Fruit fly (Drosophila melanogaster): ENCODE measurements around the gene CG8757.

Gene CG8757

dm6 chr3L:13865484-13865883 lies 23.4 kb upstream of the CG8757 start (continued):
- no peak for TF ChIP-seq jumu (GFP tag; optimal IDR thresholded peaks at IDR 0.05)
- peak; percentile 31 for TF ChIP-seq CG9727 (GFP tag; optimal IDR thresholded peaks at IDR 0.05)
- peak; percentile 69 for TF ChIP-seq Mes4 (GFP tag; optimal IDR thresholded peaks at IDR 0.05)
- TF ChIP-seq tll (GFP tag; optimal IDR thresholded peaks at IDR 0.05): peak in 1 of 2 experiments; percentile 57
- peak in 1 of 2 experiments; percentile 59 for TF ChIP-seq Hr78 (GFP tag; optimal IDR thresholded peaks at IDR 0.05)
- peak; percentile 63 for TF ChIP-seq CG15269 (tag; optimal IDR thresholded peaks at IDR 0.05)
- peak; percentile 94 for TF ChIP-seq ac (GFP tag; optimal IDR thresholded peaks at IDR 0.05)
- peak; percentile 87 for TF ChIP-seq CG8924 (tag; optimal IDR thresholded peaks at IDR 0.05)
- no peak for TF ChIP-seq Tbp (GFP tag; optimal IDR thresholded peaks at IDR 0.05)
- peak; percentile 28 for TF ChIP-seq Six4 (GFP tag; optimal IDR thresholded peaks at IDR 0.05)
- TF ChIP-seq CG43689 (GFP tag; IDR thresholded peaks at IDR 0.05): no peak
- peak; percentile 49 for TF ChIP-seq CG17385 (GFP tag; optimal IDR thresholded peaks at IDR 0.05)
- no peak for TF ChIP-seq CG16815 (GFP tag; optimal IDR thresholded peaks at IDR 0.05)
- no peak for TF ChIP-seq Ets65A (GFP tag)
- TF ChIP-seq CG10979 (tag; optimal IDR thresholded peaks at IDR 0.05): peak; percentile 71
- peak; percentile 24 for TF ChIP-seq cato (GFP tag; optimal IDR thresholded peaks at IDR 0.05; ENCODE audit: borderline replicate concordance)
- TF ChIP-seq hth (optimal IDR thresholded peaks at IDR 0.05): no peak
- TF ChIP-seq lola (GFP tag; optimal IDR thresholded peaks at IDR 0.05): peak in 1 of 3 experiments; percentile 75
- no peak for TF ChIP-seq ham (GFP tag; IDR thresholded peaks at IDR 0.05)
- TF ChIP-seq cwo (GFP tag; optimal IDR thresholded peaks at IDR 0.05): peak; percentile 28
- peak; percentile 46 for TF ChIP-seq BtbVII (GFP tag; optimal IDR thresholded peaks at IDR 0.05)
- no peak for TF ChIP-seq sima (GFP tag; optimal IDR thresholded peaks at IDR 0.05)
- TF ChIP-seq Myb (GFP tag; optimal IDR thresholded peaks at IDR 0.05): no peak
- TF ChIP-seq Med (GFP tag): peak; percentile 93
- TF ChIP-seq CG31365 (tag; optimal IDR thresholded peaks at IDR 0.05): peak; percentile 79
- peak; percentile 49 for TF ChIP-seq Max (GFP tag; optimal IDR thresholded peaks at IDR 0.05)
- TF ChIP-seq CG13624 (GFP tag; optimal IDR thresholded peaks at IDR 0.05): no peak
- TF ChIP-seq tup (GFP tag; optimal IDR thresholded peaks at IDR 0.05): peak; percentile 56
- peak; percentile 47 for TF ChIP-seq CG6654 (GFP tag; optimal IDR thresholded peaks at IDR 0.05)
- TF ChIP-seq CG4854 (GFP tag; optimal IDR thresholded peaks at IDR 0.05): peak; percentile 49
- peak; percentile 9 for TF ChIP-seq CG12942 (GFP tag; optimal IDR thresholded peaks at IDR 0.05)
- no peak for TF ChIP-seq CG7928 (GFP tag; optimal IDR thresholded peaks at IDR 0.05)
- no peak for TF ChIP-seq gsb (GFP tag; IDR thresholded peaks at IDR 0.05)
- TF ChIP-seq CG9215 (GFP tag; IDR thresholded peaks at IDR 0.05): no peak
- TF ChIP-seq CG34224 (GFP tag; IDR thresholded peaks at IDR 0.05; ENCODE audit: partially characterized antibody): no peak
- no peak for TF ChIP-seq CG6175 (GFP tag; IDR thresholded peaks at IDR 0.05)
- peak; percentile 51 for TF ChIP-seq CG10267 (tag; optimal IDR thresholded peaks at IDR 0.05)
- TF ChIP-seq schlank (tag; optimal IDR thresholded peaks at IDR 0.05): peak; percentile 4
- TF ChIP-seq CG8281 (tag; optimal IDR thresholded peaks at IDR 0.05): peak; percentile 63
- TF ChIP-seq CG7271 (tag; optimal IDR thresholded peaks at IDR 0.05): peak; percentile 92
- no peak for TF ChIP-seq CG9817 (tag; optimal IDR thresholded peaks at IDR 0.05)
- TF ChIP-seq mirr (GFP tag; optimal IDR thresholded peaks at IDR 0.05): no peak
- TF ChIP-seq MTF-1 (GFP tag; optimal IDR thresholded peaks at IDR 0.05; ENCODE audit: borderline replicate concordance): peak; percentile 91
- TF ChIP-seq Adf1 (GFP tag; IDR thresholded peaks at IDR 0.05): no peak
- TF ChIP-seq CG7556 (GFP tag; optimal IDR thresholded peaks at IDR 0.05): peak; percentile 56
- TF ChIP-seq CG18599 (GFP tag; optimal IDR thresholded peaks at IDR 0.05): peak; percentile 58
- peak; percentile 66 for TF ChIP-seq CG1602 (GFP tag; optimal IDR thresholded peaks at IDR 0.05)
- TF ChIP-seq CG1603 (tag; optimal IDR thresholded peaks at IDR 0.05): peak; percentile 93
- no peak for TF ChIP-seq trh (GFP tag; optimal IDR thresholded peaks at IDR 0.05)
- no peak for TF ChIP-seq CG7372 (GFP tag; IDR thresholded peaks at IDR 0.05)
